Worm (Caenorhabditis elegans) whole organism, L3 larva: ENCODE measurements around the gene T27A10.6.

Experiments
- aly-2 ChIP-seq: fragments of 150-350 bp; optimal IDR thresholded peaks from 2 replicates; lab custom pipeline; 2014; ENCODE audit warnings: missing biosample characterization, missing genetic modification characterization
- ama-1 ChIP-seq: fragments of 150-350 bp; optimal IDR thresholded peaks from 2 replicates; lab custom pipeline; 2018
- ceh-16 ChIP-seq: sonication (generic microtip); optimal IDR thresholded peaks from 2 replicates; lab custom pipeline; 2017; ENCODE audit warnings: missing biosample characterization, missing genetic modification characterization
- ceh-82 ChIP-seq: fragments of 150-350 bp; optimal IDR thresholded peaks from 2 replicates; lab custom pipeline; 2014; ENCODE audit warnings: missing biosample characterization, missing genetic modification characterization
- ceh-9 ChIP-seq: sonication (generic microtip); optimal IDR thresholded peaks from 2 replicates; lab custom pipeline; 2018; ENCODE audit warnings: missing biosample characterization, missing genetic modification characterization
- egl-5 ChIP-seq: fragments of 150-350 bp; optimal IDR thresholded peaks from 2 replicates; lab custom pipeline; 2017; ENCODE audit warnings: missing biosample characterization, missing genetic modification reagents, missing genetic modification characterization, inconsistent platforms
- elt-1 ChIP-seq: fragments of 150-350 bp; optimal IDR thresholded peaks from 2 replicates; lab custom pipeline; 2014; ENCODE audit warnings: missing biosample characterization, missing genetic modification characterization
- elt-2 ChIP-seq: sonication (generic microtip); optimal IDR thresholded peaks from 2 replicates; lab custom pipeline; 2016; ENCODE audit warnings: missing genetic modification reagents, mild to moderate bottlenecking, missing genetic modification characterization, missing compliant biosample characterization
- elt-3 ChIP-seq, 3 experiments: fragments of 150-350 bp in 1 of 3; sonication (generic microtip) in 2 of 3; optimal IDR thresholded peaks; 2 replicates in 2 of 3; 4 replicates in 1 of 3; lab custom pipeline; 2014 to 2017; ENCODE audit warnings: missing biosample characterization in 3 of 3, missing genetic modification characterization in 3 of 3
- eor-1 ChIP-seq, 2 experiments: fragments of 150-350 bp; optimal IDR thresholded peaks; 2 replicates each; lab custom pipeline; 2014 to 2018; ENCODE audit warnings: missing biosample characterization in 2 of 2, missing genetic modification characterization in 2 of 2
- fkh-10 ChIP-seq: sonication (generic microtip); optimal IDR thresholded peaks from 2 replicates; lab custom pipeline; 2017; ENCODE audit warnings: missing biosample characterization, missing genetic modification reagents, missing genetic modification characterization
- fkh-2 ChIP-seq: fragments of 150-350 bp; optimal IDR thresholded peaks from 2 replicates; lab custom pipeline; 2014; ENCODE audit warnings: missing biosample characterization, missing genetic modification reagents, missing genetic modification characterization
- fos-1 ChIP-seq: fragments of 150-350 bp; optimal IDR thresholded peaks from 2 replicates; lab custom pipeline; 2014; ENCODE audit warnings: missing biosample characterization, missing genetic modification characterization
- hmg-11 ChIP-seq: sonication (generic microtip); optimal IDR thresholded peaks from 2 replicates; lab custom pipeline; 2016; ENCODE audit warnings: missing genetic modification characterization, missing compliant biosample characterization
- jun-1 ChIP-seq: fragments of 150-350 bp; optimal IDR thresholded peaks from 2 replicates; lab custom pipeline; 2014; ENCODE audit warnings: missing biosample characterization, missing genetic modification reagents, missing genetic modification characterization
- lin-15B ChIP-seq: fragments of 150-350 bp; optimal IDR thresholded peaks from 2 replicates; lab custom pipeline; 2014; ENCODE audit warnings: missing biosample characterization, missing genetic modification characterization
- lin-39 ChIP-seq: fragments of 150-350 bp; optimal IDR thresholded peaks from 2 replicates; lab custom pipeline; 2018; ENCODE audit warnings: missing biosample characterization, missing genetic modification reagents, missing genetic modification characterization
- mml-1 ChIP-seq: fragments of 150-350 bp; sonication (generic microtip); optimal IDR thresholded peaks from 3 replicates; lab custom pipeline; 2014; ENCODE audit warnings: missing biosample characterization, missing genetic modification characterization
- nfya-1 ChIP-seq: sonication (generic microtip); optimal IDR thresholded peaks from 2 replicates; lab custom pipeline; 2017; ENCODE audit warnings: missing genetic modification characterization, mild to moderate bottlenecking, missing compliant biosample characterization, antibody characterized with exemption, moderate library complexity; ENCODE audit not compliant: insufficient read depth
- nhr-11 ChIP-seq: fragments of 150-350 bp; optimal IDR thresholded peaks from 2 replicates; lab custom pipeline; 2014; ENCODE audit warnings: missing biosample characterization, missing genetic modification characterization
- nhr-12 ChIP-seq: fragments of 150-350 bp; optimal IDR thresholded peaks from 2 replicates; lab custom pipeline; 2014; ENCODE audit warnings: missing biosample characterization, missing genetic modification characterization
- nhr-23 ChIP-seq: fragments of 150-350 bp; optimal IDR thresholded peaks from 2 replicates; lab custom pipeline; 2014; ENCODE audit warnings: missing biosample characterization, missing genetic modification reagents, missing genetic modification characterization
- nhr-237 ChIP-seq: fragments of 150-350 bp; optimal IDR thresholded peaks from 2 replicates; lab custom pipeline; 2014; ENCODE audit warnings: missing biosample characterization, missing genetic modification characterization
- nhr-25 ChIP-seq: sonication (generic microtip); optimal IDR thresholded peaks from 2 replicates; lab custom pipeline; 2017; ENCODE audit warnings: missing biosample characterization, missing genetic modification characterization
- nhr-28 ChIP-seq: fragments of 150-350 bp; optimal IDR thresholded peaks from 2 replicates; lab custom pipeline; 2014; ENCODE audit warnings: missing biosample characterization, missing genetic modification characterization
- nhr-43 ChIP-seq: sonication (generic microtip); optimal IDR thresholded peaks from 2 replicates; lab custom pipeline; 2016; ENCODE audit warnings: mild to moderate bottlenecking, missing genetic modification characterization, missing compliant biosample characterization; ENCODE audit not compliant: poor library complexity, severe bottlenecking
- nhr-76 ChIP-seq: fragments of 150-350 bp; sonication (generic microtip); optimal IDR thresholded peaks from 5 replicates; lab custom pipeline; 2014; ENCODE audit warnings: missing biosample characterization, missing genetic modification characterization
- nhr-77 ChIP-seq: fragments of 150-350 bp; optimal IDR thresholded peaks from 2 replicates; lab custom pipeline; 2014; ENCODE audit warnings: missing biosample characterization, missing genetic modification characterization
- pqm-1 ChIP-seq: fragments of 150-350 bp; optimal IDR thresholded peaks from 2 replicates; lab custom pipeline; 2017; ENCODE audit warnings: missing biosample characterization, missing genetic modification characterization, inconsistent platforms
- sea-2 ChIP-seq: fragments of 150-350 bp; sonication (generic microtip); optimal IDR thresholded peaks from 4 replicates; lab custom pipeline; 2014; ENCODE audit warnings: missing biosample characterization, missing genetic modification reagents, missing genetic modification characterization
- snpc-4 ChIP-seq: fragments of 150-350 bp; optimal IDR thresholded peaks from 2 replicates; lab custom pipeline; 2014; ENCODE audit warnings: missing biosample characterization, missing genetic modification characterization
- tbx-2 ChIP-seq: sonication (generic microtip); optimal IDR thresholded peaks from 2 replicates; lab custom pipeline; 2016; ENCODE audit warnings: mild to moderate bottlenecking, missing genetic modification characterization, missing compliant biosample characterization
- unc-39 ChIP-seq: sonication (generic microtip); optimal IDR thresholded peaks from 4 replicates; lab custom pipeline; 2017; ENCODE audit warnings: missing biosample characterization, missing genetic modification characterization
- zag-1 ChIP-seq: fragments of 150-350 bp; optimal IDR thresholded peaks from 2 replicates; lab custom pipeline; 2014; ENCODE audit warnings: missing biosample characterization, missing genetic modification characterization
- ztf-11 ChIP-seq: fragments of 150-350 bp; optimal IDR thresholded peaks from 2 replicates; lab custom pipeline; 2014; ENCODE audit warnings: missing biosample characterization, missing genetic modification characterization

The T27A10.6 gene

ce11 chrX:3553687-3554086 lies 42.5 kb downstream of the T27A10.6 start:
- no peak for TF ChIP-seq nhr-25 (tag; lab: Kevin White, UChicago)
- TF ChIP-seq nhr-77 (tag; lab: Kevin White, UChicago), result no peak
- TF ChIP-seq ceh-9, result no peak
- TF ChIP-seq nhr-23 (tag; lab: Kevin White, UChicago), result no peak
- no peak for TF ChIP-seq tbx-2 (tag; lab: Kevin White, UChicago)
- no peak for TF ChIP-seq egl-5 (tag; lab: Kevin White, UChicago)
- TF ChIP-seq nhr-12 (tag; lab: Kevin White, UChicago), result no peak
- no peak for TF ChIP-seq nhr-11 (tag; lab: Kevin White, UChicago)

ce11 chrX:3552948-3553347 lies 43.2 kb downstream of the T27A10.6 start:
- TF ChIP-seq lin-39 (no peak), zag-1 (tag; lab: Kevin White, UChicago) (no peak), elt-2 (peak; percentile 81), sea-2 (no peak), pqm-1 (tag; lab: Kevin White, UChicago) (peak; percentile 77)

ce11 chrX:3551173-3551572 lies 45.0 kb downstream of the T27A10.6 start:
- TF ChIP-seq tbx-2 (tag; lab: Kevin White, UChicago), result no peak
- TF ChIP-seq mml-1 (tag; lab: Kevin White, UChicago), result no peak
- TF ChIP-seq fkh-2 (tag; lab: Kevin White, UChicago), result no peak
- peak; percentile 30 for TF ChIP-seq jun-1 (tag; lab: Kevin White, UChicago)
- TF ChIP-seq lin-15B, result no peak
- TF ChIP-seq ceh-16 (tag; lab: Kevin White, UChicago), result no peak
- no peak for TF ChIP-seq snpc-4 (tag; lab: Kevin White, UChicago)
- no peak for TF ChIP-seq zag-1 (tag; lab: Kevin White, UChicago)
- TF ChIP-seq eor-1 (tag; optimal IDR thresholded peaks at IDR 0.05; lab: Kevin White, UChicago), result no peak
- TF ChIP-seq pqm-1 (tag; lab: Kevin White, UChicago), result peak; percentile 34
- no peak for TF ChIP-seq unc-39 (tag; lab: Kevin White, UChicago)
- TF ChIP-seq hmg-11 (tag; lab: Kevin White, UChicago), result no peak
- peak; percentile 73 for TF ChIP-seq elt-2
- no peak for TF ChIP-seq ztf-11 (tag; lab: Kevin White, UChicago)

- TF ChIP-seq nhr-77 (tag; lab: Kevin White, UChicago), result no peak
- peak; percentile 68 for TF ChIP-seq elt-2
- TF ChIP-seq pqm-1 (tag; lab: Kevin White, UChicago), result peak; percentile 85
Measured at ce11 chrX:3548716-3549115, 47.4 kb downstream of the T27A10.6 start.

DNA sequence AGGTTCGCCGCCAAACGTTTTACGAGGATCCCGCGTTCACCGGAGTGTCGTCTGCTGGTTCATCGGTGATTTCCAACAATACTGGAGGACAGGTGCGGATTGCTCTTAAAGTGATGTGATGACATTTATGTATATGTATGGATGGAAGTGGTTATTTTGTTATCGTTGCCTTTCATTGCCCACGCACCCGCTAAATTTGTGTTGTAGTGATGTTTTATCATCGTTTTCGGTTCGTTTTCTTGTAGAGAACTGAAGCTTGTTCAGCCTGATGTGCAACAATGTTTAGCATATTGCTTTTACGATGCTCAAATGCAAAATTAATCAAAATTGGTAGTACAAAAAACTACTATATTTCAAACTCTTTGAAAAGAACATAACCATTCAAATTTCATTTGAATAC lies 48.3 kb downstream of the T27A10.6 start:
- TF ChIP-seq nhr-76 (tag; lab: Kevin White, UChicago) (no peak), egl-5 (tag; lab: Kevin White, UChicago) (no peak), sea-2 (no peak), lin-39 (no peak), nhr-43 (tag; lab: Kevin White, UChicago) (no peak), elt-2 (peak; percentile 31)

- TF ChIP-seq elt-1 (peak; percentile 73), nhr-25 (tag; lab: Kevin White, UChicago) (peak; percentile 32), nhr-28 (tag; lab: Kevin White, UChicago) (no peak), zag-1 (tag; lab: Kevin White, UChicago) (no peak)
Measured at ce11 chrX:3547097-3547496, 49.1 kb downstream of the T27A10.6 start.

ce11 chrX:3542242-3542641 lies 53.9 kb downstream of the T27A10.6 start, which contains the start of gene rgs-7:
Gene rgs-7, plus strand, starts transcription at chrX:3542542.
- no peak for TF ChIP-seq fos-1 (tag; lab: Kevin White, UChicago)
- TF ChIP-seq zag-1 (tag; lab: Kevin White, UChicago), result no peak
- no peak for TF ChIP-seq aly-2 (tag; lab: Kevin White, UChicago)
- TF ChIP-seq hmg-11 (tag; lab: Kevin White, UChicago), result no peak
- no peak for TF ChIP-seq sea-2
- no peak for TF ChIP-seq jun-1 (tag; lab: Kevin White, UChicago)
- no peak for TF ChIP-seq elt-2
- TF ChIP-seq ama-1 (lab: Kevin White, UChicago), result no peak
- TF ChIP-seq fkh-10, result no peak
- TF ChIP-seq nfya-1 (tag; lab: Kevin White, UChicago), result no peak
- no peak for TF ChIP-seq elt-3 (tag; optimal IDR thresholded peaks at IDR 0.05; lab: Kevin White, UChicago)
- TF ChIP-seq ceh-82 (tag; lab: Kevin White, UChicago), result no peak
- no peak for TF ChIP-seq nhr-76 (tag; lab: Kevin White, UChicago)
- no peak for TF ChIP-seq nhr-23 (tag; lab: Kevin White, UChicago)
- no peak for TF ChIP-seq snpc-4 (tag; lab: Kevin White, UChicago)
- TF ChIP-seq nhr-237 (tag; lab: Kevin White, UChicago), result no peak
- no peak for TF ChIP-seq nhr-28 (tag; lab: Kevin White, UChicago)
- TF ChIP-seq, all 47 proteins: peak for 0
